Fruit fly (Drosophila melanogaster) whole organism, prepupa: ENCODE results near the gene CG6901.

Experiments used
- Blimp-1 ChIP-seq: fragments of 200-800 bp; sonication (Bioruptor generic); optimal IDR thresholded peaks from 3 replicates; lab custom pipeline; 2017; ENCODE audit warnings: missing biosample characterization, missing genetic modification characterization, mild to moderate bottlenecking, moderate library complexity, missing genetic modification reagents
- CG10669 ChIP-seq: fragments of 200-800 bp; sonication (Bioruptor generic); optimal IDR thresholded peaks from 3 replicates; lab custom pipeline; 2018; ENCODE audit warnings: missing biosample characterization, mild to moderate bottlenecking, missing genetic modification characterization, moderate library complexity
- CG11294 ChIP-seq: fragments of 200-800 bp; sonication (Bioruptor generic); IDR thresholded peaks from 2 replicates; pipeline ENCODE4 v1.3.6; 2022; ENCODE audit warnings: missing biosample characterization, missing genetic modification characterization
- CG15336 ChIP-seq: fragments of 200-800 bp; sonication (Bioruptor generic); IDR thresholded peaks from 2 replicates; pipeline ENCODE4 v1.3.6; 2022; ENCODE audit warnings: missing biosample characterization, missing genetic modification characterization
- CG31627 ChIP-seq: fragments of 200-800 bp; sonication (Bioruptor generic); optimal IDR thresholded peaks from 3 replicates; lab custom pipeline; 2016; ENCODE audit warnings: missing biosample characterization, missing genetic modification characterization
- CG4318 ChIP-seq: fragments of 200-800 bp; sonication (Bioruptor generic); optimal IDR thresholded peaks from 3 replicates; lab custom pipeline; 2017; ENCODE audit warnings: missing biosample characterization, mild to moderate bottlenecking, missing genetic modification characterization
- CG6163 ChIP-seq: fragments of 200-800 bp; sonication (Bioruptor generic); IDR thresholded peaks from 3 replicates; pipeline ENCODE4 v1.3.6; 2022; ENCODE audit warnings: missing biosample characterization, missing genetic modification characterization
- CG6276 ChIP-seq: fragments of 200-800 bp; sonication (Bioruptor generic); optimal IDR thresholded peaks from 2 replicates; lab custom pipeline; 2017; ENCODE audit warnings: missing biosample characterization, mild to moderate bottlenecking, missing genetic modification characterization
- CG6792 ChIP-seq: fragments of 200-800 bp; sonication (Bioruptor generic); optimal IDR thresholded peaks from 3 replicates; lab custom pipeline; 2016; ENCODE audit warnings: missing biosample characterization, missing genetic modification characterization
- CG6808 ChIP-seq: fragments of 200-800 bp; sonication (Bioruptor generic); optimal IDR thresholded peaks from 3 replicates; lab custom pipeline; 2017; ENCODE audit warnings: missing biosample characterization, missing genetic modification characterization, mild to moderate bottlenecking, moderate library complexity, missing genetic modification reagents
- CG7368 ChIP-seq: fragments of 200-800 bp; sonication (Bioruptor generic); optimal IDR thresholded peaks from 3 replicates; lab custom pipeline; 2016; ENCODE audit warnings: missing biosample characterization, missing genetic modification characterization
- CG8319 ChIP-seq: fragments of 200-800 bp; sonication (Bioruptor generic); optimal IDR thresholded peaks from 3 replicates; lab custom pipeline; 2016; ENCODE audit warnings: missing biosample characterization, missing genetic modification characterization
- CG8632 ChIP-seq: fragments of 200-800 bp; sonication (Bioruptor generic); optimal IDR thresholded peaks from 3 replicates; lab custom pipeline; 2016; ENCODE audit warnings: missing biosample characterization, missing genetic modification characterization
- CG9139 ChIP-seq: fragments of 200-800 bp; sonication (Bioruptor generic); optimal IDR thresholded peaks from 3 replicates; lab custom pipeline; 2017; ENCODE audit warnings: missing biosample characterization, mild to moderate bottlenecking, missing genetic modification characterization
- Eip78C ChIP-seq: fragments of 200-800 bp; sonication (Bioruptor generic); peaks from one replicate; lab custom pipeline; 2016; ENCODE audit warnings: missing biosample characterization, missing genetic modification characterization
- Eip93F ChIP-seq: fragments of 200-800 bp; sonication (Bioruptor generic); optimal IDR thresholded peaks from 2 replicates; lab custom pipeline; 2016; ENCODE audit warnings: missing biosample characterization, mild to moderate bottlenecking, missing genetic modification characterization
- Ets21C ChIP-seq: fragments of 200-800 bp; sonication (Bioruptor generic); optimal IDR thresholded peaks from 3 replicates; lab custom pipeline; 2016; ENCODE audit warnings: missing biosample characterization, missing genetic modification characterization
- Ets96B ChIP-seq: fragments of 200-800 bp; optimal IDR thresholded peaks from 2 replicates; lab custom pipeline; 2019; ENCODE audit warnings: missing biosample characterization, mild to moderate bottlenecking, missing genetic modification characterization, moderate library complexity
- Gug ChIP-seq: fragments of 200-800 bp; sonication (Bioruptor generic); IDR thresholded peaks from 2 replicates; pipeline ENCODE4 v1.3.6; 2022; ENCODE audit warnings: missing biosample characterization, missing genetic modification characterization
- Hr39 ChIP-seq: fragments of 200-800 bp; sonication (Bioruptor generic); optimal IDR thresholded peaks from 2 replicates; lab custom pipeline; 2016; ENCODE audit warnings: missing biosample characterization, missing genetic modification characterization
- Hr4 ChIP-seq: fragments of 200-800 bp; sonication (Bioruptor generic); optimal IDR thresholded peaks from 3 replicates; lab custom pipeline; 2016; ENCODE audit warnings: missing biosample characterization, missing genetic modification characterization
- Sox102F ChIP-seq: fragments of 200-800 bp; sonication (Bioruptor generic); optimal IDR thresholded peaks from 2 replicates; lab custom pipeline; 2016; ENCODE audit warnings: missing biosample characterization, mild to moderate bottlenecking, missing genetic modification characterization
- Sox15 ChIP-seq: fragments of 200-800 bp; sonication (Bioruptor generic); optimal IDR thresholded peaks from 3 replicates; lab custom pipeline; 2016; ENCODE audit warnings: missing biosample characterization, missing genetic modification characterization
- achi ChIP-seq: fragments of 200-800 bp; sonication (Bioruptor generic); optimal IDR thresholded peaks from 3 replicates; lab custom pipeline; 2016; ENCODE audit warnings: missing biosample characterization, missing genetic modification characterization
- dsx ChIP-seq: fragments of 200-800 bp; optimal IDR thresholded peaks from 3 replicates; lab custom pipeline; 2019; ENCODE audit warnings: missing biosample characterization, mild to moderate bottlenecking, missing genetic modification characterization, moderate library complexity; ENCODE audit not compliant: poor library complexity, severe bottlenecking
- eg ChIP-seq: fragments of 200-800 bp; sonication (Bioruptor generic); IDR thresholded peaks from 3 replicates; pipeline ENCODE4 v1.3.6; 2022; ENCODE audit warnings: missing biosample characterization, missing genetic modification characterization
- fd59A ChIP-seq: fragments of 200-800 bp; sonication (Bioruptor generic); optimal IDR thresholded peaks from 2 replicates; lab custom pipeline; 2017; ENCODE audit warnings: missing biosample characterization, mild to moderate bottlenecking, missing genetic modification characterization, missing genetic modification reagents
- fd85E ChIP-seq: fragments of 200-800 bp; sonication (Bioruptor generic); optimal IDR thresholded peaks from 3 replicates; lab custom pipeline; 2016; ENCODE audit warnings: missing biosample characterization, missing genetic modification characterization
- fkh ChIP-seq: fragments of 200-800 bp; sonication (Bioruptor generic); optimal IDR thresholded peaks from 3 replicates; lab custom pipeline; 2017; ENCODE audit warnings: missing biosample characterization, mild to moderate bottlenecking, missing genetic modification characterization, moderate library complexity
- spab ChIP-seq: fragments of 200-800 bp; sonication (Bioruptor generic); optimal IDR thresholded peaks from 2 replicates; lab custom pipeline; 2017; ENCODE audit warnings: missing biosample characterization, mild to moderate bottlenecking, missing genetic modification characterization, missing genetic modification reagents
- ss ChIP-seq, 2 experiments: fragments of 200-800 bp; sonication (Bioruptor generic); optimal IDR thresholded peaks; 2 replicates in 1 of 2; 3 replicates in 1 of 2; lab custom pipeline; 2017 to 2018; ENCODE audit warnings: mild to moderate bottlenecking in 2 of 2, missing biosample characterization in 2 of 2, missing genetic modification characterization in 2 of 2, moderate library complexity in 1 of 2
- vri ChIP-seq: fragments of 200-800 bp; sonication (Bioruptor generic); optimal IDR thresholded peaks from 3 replicates; lab custom pipeline; 2016; ENCODE audit warnings: missing biosample characterization, mild to moderate bottlenecking, missing genetic modification characterization

The CG6901 gene

dm6 chr3R:16331809-16332343 lies 8.7 kb downstream of the CG6901 start (continued):
- TF ChIP-seq fkh (GFP tag; lab: Kevin White, UChicago) = peak; percentile 97

- TF ChIP-seq Sox15 = no peak
- TF ChIP-seq dsx = peak; percentile 37
- no peak for TF ChIP-seq achi (GFP tag; lab: Kevin White, UChicago)
- peak; percentile 42 for TF ChIP-seq Ets96B (tag; lab: Kevin White, UChicago)
- peak; percentile 74 for TF ChIP-seq CG9139
- TF ChIP-seq spab (GFP tag; lab: Kevin White, UChicago) = peak; percentile 24
- TF ChIP-seq CG6163 = no peak; the same call in 2 of the 3 replicates
- no peak for TF ChIP-seq vri (GFP tag; lab: Kevin White, UChicago)
- TF ChIP-seq CG31627 (GFP tag; lab: Kevin White, UChicago) = no peak
- TF ChIP-seq fd59A = no peak
- TF ChIP-seq CG6808 = peak; percentile 49
- no peak for TF ChIP-seq Gug (GFP tag; lab: Robert Waterston, UW)
- no peak for TF ChIP-seq CG11294
- no peak for TF ChIP-seq Hr4
- TF ChIP-seq CG4318 (GFP tag; lab: Kevin White, UChicago) = no peak
- peak; percentile 89 to 94 for TF ChIP-seq ss (GFP tag; optimal IDR thresholded peaks at IDR 0.05; lab: Kevin White, UChicago)
- TF ChIP-seq CG10669 (GFP tag; lab: Kevin White, UChicago) = peak; percentile 17
- TF ChIP-seq Ets21C (GFP tag; lab: Kevin White, UChicago) = no peak
- TF ChIP-seq Eip78C (GFP tag; lab: Kevin White, UChicago) = peak; percentile 61
- no peak for TF ChIP-seq fd85E (GFP tag; lab: Kevin White, UChicago)
- no peak for TF ChIP-seq Hr39 (GFP tag; lab: Kevin White, UChicago)
- TF ChIP-seq CG7368 (GFP tag; lab: Kevin White, UChicago) = no peak
Observed at dm6 chr3R:16334329-16334728, 11.1 kb downstream of the CG6901 start.

- TF ChIP-seq Eip78C (GFP tag; lab: Kevin White, UChicago) (peak; percentile 10), dsx (no peak)
Observed at dm6 chr3R:16334797-16335196, 11.6 kb downstream of the CG6901 start.

- no peak for TF ChIP-seq Eip93F (GFP tag; lab: Kevin White, UChicago)
- 0 out of 3 replicates have a peak, but pooled peaks have one; percentile 10 for TF ChIP-seq CG6163
- no peak for TF ChIP-seq Sox102F (GFP tag; lab: Kevin White, UChicago)
- TF ChIP-seq eg (GFP tag; lab: Robert Waterston, UW) = 0 out of 3 replicates have a peak, but pooled peaks have one; percentile 20
- no peak for TF ChIP-seq CG15336 (GFP tag; lab: Robert Waterston, UW)
- TF ChIP-seq ss (GFP tag; optimal IDR thresholded peaks at IDR 0.05; lab: Kevin White, UChicago) = peak in 1 of 2 experiments; percentile 28
- TF ChIP-seq Gug (GFP tag; lab: Robert Waterston, UW) = peak; percentile 10; the same call in 1 of the 2 replicates
- no peak for TF ChIP-seq CG8319
- TF ChIP-seq CG8632 (GFP tag; lab: Kevin White, UChicago) = no peak
- TF ChIP-seq CG6276 (GFP tag; lab: Kevin White, UChicago) = peak; percentile 43
- no peak for TF ChIP-seq CG6792 (GFP tag; lab: Kevin White, UChicago)
- TF ChIP-seq Eip78C (GFP tag; lab: Kevin White, UChicago) = peak; percentile 22
- no peak for TF ChIP-seq Blimp-1 (GFP tag; lab: Kevin White, UChicago)
Observed at dm6 chr3R:16335438-16336073, 12.3 kb downstream of the CG6901 start.
